Worm (Caenorhabditis elegans): Measurements from ENCODE around the gene F44E2.3.

The F44E2.3 gene

DNA sequence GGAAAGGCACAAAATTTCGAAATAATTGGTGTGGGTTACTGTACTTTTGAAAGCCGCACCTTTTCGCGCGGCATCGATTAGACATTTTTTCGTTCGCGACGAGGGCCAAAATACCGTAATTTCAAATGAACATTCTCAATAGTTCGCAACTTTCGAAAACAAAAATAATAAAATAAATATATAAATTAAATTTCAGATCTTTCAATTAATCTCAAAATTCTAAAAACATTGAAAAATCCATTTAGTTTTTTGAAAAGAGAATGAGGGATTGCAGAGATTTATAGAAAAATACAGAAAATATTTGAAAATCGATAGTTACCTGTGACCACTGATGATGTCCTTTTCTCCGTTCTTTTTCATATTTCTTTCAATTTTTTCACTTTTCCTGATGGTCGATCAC, 43.0 kb downstream of the F44E2.3 start, which contains the start of gene K02D10.8:
K02D10.8 (plus strand) TSS at position 301 of the 400 bp plus-strand sequence.
- TF ChIP-seq lsy-27 (tag; optimal IDR thresholded peaks at IDR 0.05; ENCODE audit: borderline replicate concordance, insufficient read depth): no peak
- TF ChIP-seq unc-62 (GFP tag; optimal IDR thresholded peaks at IDR 0.05): no peak
- no peak for TF ChIP-seq F10E7.11 (tag; optimal IDR thresholded peaks at IDR 0.05)
- no peak for TF ChIP-seq rec-8 (tag; optimal IDR thresholded peaks at IDR 0.05)
- no peak for TF ChIP-seq lsl-1 (GFP tag; optimal IDR thresholded peaks at IDR 0.05)
- TF ChIP-seq F49E8.2 (tag; optimal IDR thresholded peaks at IDR 0.05; ENCODE audit: insufficient read depth): no peak
- TF ChIP-seq attf-6 (GFP tag; IDR thresholded peaks at IDR 0.05): no peak
- TF ChIP-seq lin-26 (GFP tag; IDR thresholded peaks at IDR 0.05): no peak
- no peak for TF ChIP-seq aptf-2 (GFP tag; conservative IDR thresholded peaks at IDR 0.05)
- TF ChIP-seq attf-5 (GFP tag; optimal IDR thresholded peaks at IDR 0.05): no peak

- TF ChIP-seq gei-17 (GFP tag; optimal IDR thresholded peaks at IDR 0.05) (no peak), lsy-27 (tag; optimal IDR thresholded peaks at IDR 0.05; ENCODE audit: borderline replicate concordance, insufficient read depth) (no peak), atf-7 (tag; optimal IDR thresholded peaks at IDR 0.05) (no peak), nhr-179 (tag; optimal IDR thresholded peaks at IDR 0.05) (no peak), B0336.3 (GFP tag; IDR thresholded peaks at IDR 0.05) (no peak), die-1 (tag; optimal IDR thresholded peaks at IDR 0.05) (no peak), aptf-2 (GFP tag; conservative IDR thresholded peaks at IDR 0.05) (no peak), hmg-20 (GFP tag; IDR thresholded peaks at IDR 0.05) (no peak), lin-54 (GFP tag; optimal IDR thresholded peaks at IDR 0.05) (no peak), madf-6 (GFP tag; IDR thresholded peaks at IDR 0.05) (no peak), hlh-12 (tag; optimal IDR thresholded peaks at IDR 0.05) (no peak), nhr-27 (tag; optimal IDR thresholded peaks at IDR 0.05) (no peak), him-1 (tag; optimal IDR thresholded peaks at IDR 0.05) (no peak), F55B11.4 (tag; optimal IDR thresholded peaks at IDR 0.05; ENCODE audit: borderline replicate concordance, insufficient read depth) (no peak), Y53G8AR.9 (GFP tag; conservative IDR thresholded peaks at IDR 0.05) (no peak), pbrm-1 (GFP tag; IDR thresholded peaks at IDR 0.05) (no peak), lir-1 (GFP tag; conservative IDR thresholded peaks at IDR 0.05) (0 out of 2 replicates have a peak, but pooled peaks have one; percentile 40), egl-18 (GFP tag; IDR thresholded peaks at IDR 0.05) (no peak), mcd-1 (GFP tag; IDR thresholded peaks at IDR 0.05) (peak; percentile 39; the same call in 1 of the 2 replicates), hmg-1.2 (GFP tag; IDR thresholded peaks at IDR 0.05) (peak; percentile 51; the same call in 1 of the 2 replicates), F39B2.1 (GFP tag; IDR thresholded peaks at IDR 0.05) (no peak), ztf-18 (tag; optimal IDR thresholded peaks at IDR 0.05) (peak; percentile 1), tbp1 (GFP tag; optimal IDR thresholded peaks at IDR 0.05) (no peak), efl-1 (GFP tag; optimal IDR thresholded peaks at IDR 0.05) (no peak), bed-1 (GFP tag; IDR thresholded peaks at IDR 0.05) (no peak), zfh-2 (GFP tag; conservative IDR thresholded peaks at IDR 0.05) (peak; percentile 88), nfya-1 (tag; optimal IDR thresholded peaks at IDR 0.05; ENCODE audit: borderline replicate concordance, insufficient read depth) (no peak), ceh-91 (GFP tag; IDR thresholded peaks at IDR 0.05) (no peak), F10E7.11 (tag; optimal IDR thresholded peaks at IDR 0.05) (no peak), Y79H2A.3 (GFP tag; conservative IDR thresholded peaks at IDR 0.05) (no peak), B0035.1 (tag; optimal IDR thresholded peaks at IDR 0.05) (no peak), T07F8.4 (tag; optimal IDR thresholded peaks at IDR 0.05) (no peak), B0019.2 (GFP tag; conservative IDR thresholded peaks at IDR 0.05) (no peak), ztf-6 (GFP tag; IDR thresholded peaks at IDR 0.05) (no peak), egl-44 (GFP tag; IDR thresholded peaks at IDR 0.05) (no peak), madf-8 (GFP tag; conservative IDR thresholded peaks at IDR 0.05) (no peak), lag-1 (GFP tag; IDR thresholded peaks at IDR 0.05) (no peak), nhr-90 (tag; optimal IDR thresholded peaks at IDR 0.05) (no peak), let-526 (GFP tag; IDR thresholded peaks at IDR 0.05) (0 out of 2 replicates have a peak, but pooled peaks have one; percentile 31), ztf-3 (GFP tag; optimal IDR thresholded peaks at IDR 0.05) (no peak)
Observed at ce11 chrIII:8785426-8785825, 43.7 kb downstream of the F44E2.3 start.
